Worm (Caenorhabditis elegans): ENCODE data around the gene emb-1.

emb-1 gene

ce11 chrIII:5196298-5197045, 23.2 kb downstream of the emb-1 start (continued):
- TF ChIP-seq lin-13 (GFP tag; optimal IDR thresholded peaks at IDR 0.05) = no peak

- TF ChIP-seq ztf-4 (tag; optimal IDR thresholded peaks at IDR 0.05) = no peak
- TF ChIP-seq F13H6.1 (tag; optimal IDR thresholded peaks at IDR 0.05) = no peak
- TF ChIP-seq zag-1 (tag; optimal IDR thresholded peaks at IDR 0.05) = no peak
- no peak for TF ChIP-seq blmp-1 (tag; optimal IDR thresholded peaks at IDR 0.05; ENCODE audit: insufficient read depth)
- no peak for TF ChIP-seq crh-2 (tag; optimal IDR thresholded peaks at IDR 0.05)
- no peak for TF ChIP-seq mdl-1 (tag; optimal IDR thresholded peaks at IDR 0.05)
- TF ChIP-seq nhr-6 (tag; optimal IDR thresholded peaks at IDR 0.05) = no peak
- no peak for TF ChIP-seq unc-55 (GFP tag; optimal IDR thresholded peaks at IDR 0.05)
- TF ChIP-seq ztf-1 (GFP tag; conservative IDR thresholded peaks at IDR 0.05) = no peak
- TF ChIP-seq gmeb-1 (tag; optimal IDR thresholded peaks at IDR 0.05) = no peak
- no peak for TF ChIP-seq unc-39 (tag; optimal IDR thresholded peaks at IDR 0.05)
- TF ChIP-seq skn-1 (tag; optimal IDR thresholded peaks at IDR 0.05) = no peak
- TF ChIP-seq peb-1 (tag; optimal IDR thresholded peaks at IDR 0.05) = no peak
- no peak for TF ChIP-seq Y55F3AM.14 (GFP tag; optimal IDR thresholded peaks at IDR 0.05)
- TF ChIP-seq alr-1 (tag; optimal IDR thresholded peaks at IDR 0.05) = no peak
- TF ChIP-seq nhr-77 (tag; optimal IDR thresholded peaks at IDR 0.05) = no peak
- TF ChIP-seq mab-5 (tag; optimal IDR thresholded peaks at IDR 0.05) = no peak
- no peak for TF ChIP-seq elt-3 (tag; optimal IDR thresholded peaks at IDR 0.05)
Measured at ce11 chrIII:5199577-5199976, 26.3 kb downstream of the emb-1 start, which contains the start of gene emb-8. Gene emb-8 (minus strand): TSS chrIII:5199677.

ce11 chrIII:5200349-5200748, 27.1 kb downstream of the emb-1 start:
- TF ChIP-seq nhr-129 (tag; optimal IDR thresholded peaks at IDR 0.05) = peak; percentile 91
- peak; percentile 49 for TF ChIP-seq sma-9 (GFP tag; optimal IDR thresholded peaks at IDR 0.05)
- TF ChIP-seq sma-9 (tag; optimal IDR thresholded peaks at IDR 0.05) = no peak
- TF ChIP-seq elt-3 (tag; optimal IDR thresholded peaks at IDR 0.05) = no peak
- no peak for TF ChIP-seq nhr-12 (tag; optimal IDR thresholded peaks at IDR 0.05)
- peak; percentile 24 for TF ChIP-seq crh-2 (tag; optimal IDR thresholded peaks at IDR 0.05)
- TF ChIP-seq blmp-1 (tag; optimal IDR thresholded peaks at IDR 0.05; ENCODE audit: insufficient read depth) = peak; percentile 14
- TF ChIP-seq gmeb-1 (tag; optimal IDR thresholded peaks at IDR 0.05) = peak; percentile 32
- no peak for TF ChIP-seq ztf-1 (GFP tag; conservative IDR thresholded peaks at IDR 0.05)
- peak; percentile 43 for TF ChIP-seq nhr-25 (tag; optimal IDR thresholded peaks at IDR 0.05)
- peak; percentile 60 for TF ChIP-seq fos-1 (tag; optimal IDR thresholded peaks at IDR 0.05)

- TF ChIP-seq mbf-1 (tag; optimal IDR thresholded peaks at IDR 0.05) = no peak
- no peak for TF ChIP-seq ztf-4 (tag; optimal IDR thresholded peaks at IDR 0.05)
- TF ChIP-seq nhr-10 (tag; optimal IDR thresholded peaks at IDR 0.05) = no peak
- no peak for TF ChIP-seq ama-1 (optimal IDR thresholded peaks at IDR 0.05)
- TF ChIP-seq lsy-2 (tag; optimal IDR thresholded peaks at IDR 0.05) = peak in 1 of 2 experiments; percentile 28
- TF ChIP-seq nhr-129 (tag; optimal IDR thresholded peaks at IDR 0.05) = peak; percentile 30
- TF ChIP-seq nhr-12 (tag; optimal IDR thresholded peaks at IDR 0.05) = no peak
- peak; percentile 58 for TF ChIP-seq gmeb-1 (tag; optimal IDR thresholded peaks at IDR 0.05)
- TF ChIP-seq ceh-16 (tag; optimal IDR thresholded peaks at IDR 0.05) = no peak
- TF ChIP-seq R02D3.7 (tag; optimal IDR thresholded peaks at IDR 0.05) = no peak
- TF ChIP-seq dmd-4 (tag; optimal IDR thresholded peaks at IDR 0.05) = no peak
- no peak for TF ChIP-seq mab-5 (tag; optimal IDR thresholded peaks at IDR 0.05)
- no peak for TF ChIP-seq elt-3 (tag; optimal IDR thresholded peaks at IDR 0.05)
- TF ChIP-seq Y55F3AM.14 (GFP tag; optimal IDR thresholded peaks at IDR 0.05) = no peak
- TF ChIP-seq ZK546.5 (tag; optimal IDR thresholded peaks at IDR 0.05) = no peak
- TF ChIP-seq nhr-25 (tag; optimal IDR thresholded peaks at IDR 0.05) = peak; percentile 53
- no peak for TF ChIP-seq skn-1 (tag; optimal IDR thresholded peaks at IDR 0.05)
- no peak for TF ChIP-seq lin-11 (tag; optimal IDR thresholded peaks at IDR 0.05)
- TF ChIP-seq sma-9 (GFP tag; optimal IDR thresholded peaks at IDR 0.05) = peak; percentile 69
- TF ChIP-seq sma-9 (tag; optimal IDR thresholded peaks at IDR 0.05) = no peak
- no peak for TF ChIP-seq unc-39 (tag; optimal IDR thresholded peaks at IDR 0.05)
- TF ChIP-seq nhr-11 (tag; optimal IDR thresholded peaks at IDR 0.05) = no peak
- peak; percentile 1 for TF ChIP-seq F13H6.1 (tag; optimal IDR thresholded peaks at IDR 0.05)
- peak; percentile 14 for TF ChIP-seq C34F6.9 (tag; optimal IDR thresholded peaks at IDR 0.05)
- no peak for TF ChIP-seq mdl-1 (tag; optimal IDR thresholded peaks at IDR 0.05)
- TF ChIP-seq unc-62 (GFP tag; optimal IDR thresholded peaks at IDR 0.05) = no peak
- no peak for TF ChIP-seq unc-55 (GFP tag; optimal IDR thresholded peaks at IDR 0.05)
- TF ChIP-seq egl-27 (tag; optimal IDR thresholded peaks at IDR 0.05) = no peak
- TF ChIP-seq snpc-4 (tag; optimal IDR thresholded peaks at IDR 0.05) = no peak
- no peak for TF ChIP-seq nhr-23 (tag; optimal IDR thresholded peaks at IDR 0.05)
- TF ChIP-seq nhr-6 (tag; optimal IDR thresholded peaks at IDR 0.05) = no peak
- TF ChIP-seq nhr-237 (tag; optimal IDR thresholded peaks at IDR 0.05) = no peak
- no peak for TF ChIP-seq elt-1 (tag; optimal IDR thresholded peaks at IDR 0.05)
- no peak for TF ChIP-seq blmp-1 (tag; optimal IDR thresholded peaks at IDR 0.05; ENCODE audit: insufficient read depth)
- no peak for TF ChIP-seq sem-4 (tag; optimal IDR thresholded peaks at IDR 0.05)
- no peak for TF ChIP-seq ceh-82 (tag; optimal IDR thresholded peaks at IDR 0.05)
- peak; percentile 88 for TF ChIP-seq crh-2 (tag; optimal IDR thresholded peaks at IDR 0.05)
- TF ChIP-seq lin-39 (tag; optimal IDR thresholded peaks at IDR 0.05) = no peak
- TF ChIP-seq peb-1 (tag; optimal IDR thresholded peaks at IDR 0.05) = no peak
Measured at ce11 chrIII:5201267-5201666, 28.0 kb downstream of the emb-1 start.

Data from whole organism, L2 larva.